Worm (Caenorhabditis elegans) whole organism, midembryonic: Measurements from ENCODE around the gene K06A4.10.

Experiments used
- T22C8.4 ChIP-seq: fragments of 200-800 bp; sonication (Bioruptor generic); IDR thresholded peaks from 2 replicates; pipeline ENCODE4 v1.3.6; 2022; ENCODE audit warnings: missing genetic modification characterization, missing compliant biosample characterization
- cog-1 ChIP-seq: sonication (generic microtip); optimal IDR thresholded peaks from 2 replicates; lab custom pipeline; 2016; ENCODE audit warnings: missing genetic modification characterization, missing compliant biosample characterization
- klf-2 ChIP-seq: fragments of 200-800 bp; sonication (Bioruptor generic); conservative IDR thresholded peaks from 2 replicates; pipeline ENCODE4 v1.3.6; 2022; ENCODE audit warnings: missing genetic modification reagents, missing genetic modification characterization, missing compliant biosample characterization
- med-1 ChIP-seq: sonication (generic microtip); optimal IDR thresholded peaks from 2 replicates; lab custom pipeline; 2017; ENCODE audit warnings: missing genetic modification characterization, mild to moderate bottlenecking, missing compliant biosample characterization, antibody characterized with exemption, missing genetic modification reagents; ENCODE audit not compliant: insufficient read depth
- ref-1 ChIP-seq: fragments of 200-800 bp; sonication (Bioruptor generic); conservative IDR thresholded peaks from 2 replicates; pipeline ENCODE4 v1.3.6; 2022; ENCODE audit warnings: missing genetic modification reagents, missing genetic modification characterization, missing compliant biosample characterization

DNA sequence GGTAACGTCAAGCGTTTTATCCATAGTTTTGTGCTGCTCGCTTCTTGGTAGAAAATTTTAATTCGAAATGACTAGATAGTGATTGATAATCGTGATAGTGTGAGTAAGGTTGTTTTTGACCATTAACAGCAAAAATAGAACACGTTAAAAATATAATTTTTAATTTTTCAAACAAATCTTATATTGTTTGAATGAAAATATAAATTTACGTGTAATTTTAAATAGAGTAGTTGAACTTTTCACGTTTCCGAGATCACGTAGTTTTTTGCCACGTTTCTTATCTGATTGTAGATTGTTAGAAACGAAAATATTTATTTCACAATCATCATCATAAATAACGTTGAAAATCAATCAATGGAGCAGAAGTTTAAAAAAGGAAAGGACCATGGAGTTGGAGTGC lies 41.9 kb upstream of the K06A4.10 start, which contains the start of the genes C50F4.10 and pfk-1.2:
- TF ChIP-seq ref-1 (GFP tag; lab: Robert Waterston, UW) = no peak
- TF ChIP-seq med-1 = no peak
- no peak for TF ChIP-seq klf-2 (GFP tag; lab: Robert Waterston, UW)
- no peak for TF ChIP-seq T22C8.4 (GFP tag; lab: Robert Waterston, UW)
- TF ChIP-seq cog-1 (tag; lab: Kevin White, UChicago) = no peak
